Fruit fly (Drosophila melanogaster): ENCODE measurements around the gene Coq5.

DNA sequence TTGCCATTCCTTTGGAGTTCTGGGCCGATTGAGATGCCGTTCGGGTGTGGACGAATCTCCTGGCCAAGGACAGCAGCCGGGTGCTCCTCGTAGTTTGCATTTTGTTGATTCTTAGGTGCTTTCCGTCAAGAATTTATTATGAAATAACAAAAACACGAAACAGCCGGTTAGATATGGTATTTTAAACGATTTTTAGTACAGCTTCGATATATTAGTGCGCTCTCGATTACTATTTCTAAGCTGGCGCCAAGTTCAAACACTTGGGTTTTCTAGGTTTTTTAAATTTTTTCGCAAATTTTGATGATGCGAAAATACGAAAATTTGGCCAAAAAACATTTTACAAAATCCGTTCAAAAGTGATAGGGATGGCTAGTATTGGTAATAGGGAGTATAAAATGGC lies at the start of gene Coq5:
- TF ChIP-seq CG15710 (tag; optimal IDR thresholded peaks at IDR 0.05) (no peak), CG32121 (GFP tag; IDR thresholded peaks at IDR 0.05) (no peak), EcR (GFP tag; optimal IDR thresholded peaks at IDR 0.05) (no peak), CG9948 (tag; optimal IDR thresholded peaks at IDR 0.05) (no peak), CG13204 (GFP tag; optimal IDR thresholded peaks at IDR 0.05) (no peak), D1 (tag; optimal IDR thresholded peaks at IDR 0.05) (no peak)
